Worm (Caenorhabditis elegans): ENCODE data around the gene K04E7.1.

The K04E7.1 gene

DNA sequence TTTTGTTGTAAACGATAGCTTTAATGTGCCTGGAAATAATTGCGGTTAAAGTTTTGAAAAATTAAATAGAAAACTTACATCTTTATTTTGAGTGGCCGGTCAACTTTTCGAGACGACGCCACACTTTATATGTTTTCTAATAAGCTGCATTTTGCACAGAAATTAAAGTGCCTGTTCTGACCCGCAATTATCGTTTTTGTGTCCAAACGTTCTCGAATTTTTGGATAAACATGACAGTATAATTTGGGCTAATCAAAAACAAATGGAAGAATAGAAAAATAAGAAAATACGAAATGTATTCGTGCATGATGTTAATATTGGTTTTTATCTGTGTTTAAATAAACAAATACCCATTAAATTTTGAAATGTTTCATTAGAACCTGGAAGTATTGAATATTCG is 41.1 kb upstream of the K04E7.1 start, which contains the start of gene K10C2.12:
K10C2.12 (minus strand) TSS at position 101 of the 400 bp plus-strand sequence.
- TF ChIP-seq unc-86 (tag; optimal IDR thresholded peaks at IDR 0.05) (no peak), irx-1 (tag; optimal IDR thresholded peaks at IDR 0.05) (no peak), nhr-12 (tag; optimal IDR thresholded peaks at IDR 0.05) (no peak), hlh-17 (GFP tag; optimal IDR thresholded peaks at IDR 0.05; ENCODE audit: borderline replicate concordance) (no peak), C16A3.4 (tag; optimal IDR thresholded peaks at IDR 0.05) (no peak), tlp-1 (tag; optimal IDR thresholded peaks at IDR 0.05) (no peak), snpc-4 (tag; optimal IDR thresholded peaks at IDR 0.05) (no peak), nhr-77 (tag; optimal IDR thresholded peaks at IDR 0.05) (no peak), ces-1 (GFP tag; optimal IDR thresholded peaks at IDR 0.05) (no peak)

DNA sequence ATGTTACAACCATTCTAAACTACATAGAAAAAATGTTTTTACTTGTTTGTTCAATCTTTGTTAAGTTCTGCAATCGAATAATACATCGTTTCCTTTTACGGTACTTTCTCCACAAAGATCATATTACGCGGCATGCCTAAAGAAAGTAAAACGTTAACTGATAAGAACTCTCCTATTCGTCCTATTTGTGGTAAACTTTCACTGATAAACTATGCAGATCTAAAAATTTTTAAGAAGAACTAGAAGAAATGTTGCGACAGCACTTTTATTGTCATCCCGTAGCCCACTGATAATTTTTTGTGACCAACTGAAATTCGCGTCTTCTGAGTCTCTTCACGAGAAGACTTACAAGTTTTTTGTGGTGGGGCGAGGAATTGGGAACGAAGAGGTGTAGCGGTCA is 34.7 kb upstream of the K04E7.1 start:
- TF ChIP-seq lin-14 (GFP tag; optimal IDR thresholded peaks at IDR 0.05) (peak; percentile 5), C16A3.4 (tag; optimal IDR thresholded peaks at IDR 0.05) (no peak), lsy-2 (tag; optimal IDR thresholded peaks at IDR 0.05) (peak in 1 of 2 experiments; percentile 22), unc-98 (GFP tag; IDR thresholded peaks at IDR 0.05) (no peak), elt-2 (tag; optimal IDR thresholded peaks at IDR 0.05) (peak; percentile 91), pqm-1 (tag; optimal IDR thresholded peaks at IDR 0.05) (peak; percentile 22), nhr-19 (GFP tag; conservative IDR thresholded peaks at IDR 0.05) (no peak), nhr-90 (tag; optimal IDR thresholded peaks at IDR 0.05; ENCODE audit: poor library complexity) (peak; percentile 1)

DNA sequence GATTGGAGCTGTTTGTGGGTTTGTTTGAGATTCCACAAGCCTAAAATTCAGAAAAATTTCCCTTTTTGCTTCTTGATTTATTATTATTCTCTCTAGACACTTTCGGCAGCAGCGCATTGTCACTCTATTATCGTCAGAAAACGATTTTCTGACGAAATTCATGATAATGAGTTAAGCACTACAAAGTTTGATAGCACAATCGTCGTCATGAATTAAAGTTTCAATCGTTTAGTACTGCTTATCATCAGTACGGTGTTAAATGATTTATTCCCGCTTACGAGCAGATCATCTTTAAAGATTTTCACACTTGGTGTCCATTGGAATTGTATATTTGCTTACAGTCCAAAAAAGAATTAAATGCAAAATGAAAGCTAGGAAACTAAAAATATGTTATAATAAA is 32.3 kb upstream of the K04E7.1 start:
- no peak for TF ChIP-seq ets-5 (GFP tag; IDR thresholded peaks at IDR 0.05)
- TF ChIP-seq elt-2 (tag; optimal IDR thresholded peaks at IDR 0.05): peak; percentile 88
- TF ChIP-seq zag-1 (tag; optimal IDR thresholded peaks at IDR 0.05): no peak
- TF ChIP-seq ceh-8 (GFP tag; optimal IDR thresholded peaks at IDR 0.05): no peak

DNA sequence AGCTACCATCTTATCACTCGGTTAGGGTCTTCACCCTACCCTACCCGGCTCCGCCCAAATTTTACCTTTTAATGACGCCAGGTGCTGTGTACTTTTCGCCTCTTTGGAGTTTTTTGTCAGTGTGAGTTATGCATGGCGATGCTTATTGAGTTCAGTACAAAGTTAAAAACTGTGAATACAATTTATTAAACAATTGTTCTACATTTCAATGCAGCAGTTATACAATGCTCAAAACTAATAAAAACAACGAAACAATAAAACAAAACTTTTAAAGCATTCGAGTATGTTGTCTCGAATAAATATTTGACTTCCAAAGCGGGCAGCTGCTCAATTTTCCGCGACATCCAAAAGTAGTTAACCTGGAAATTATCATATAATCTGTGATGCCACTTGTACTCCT is 31.3 kb upstream of the K04E7.1 start, which contains the start of gene ctsa-2:
ctsa-2 (minus strand) TSS at position 101 of the 400 bp plus-strand sequence.
- no peak for TF ChIP-seq efl-1 (optimal IDR thresholded peaks at IDR 0.05)
- peak in 1 of 2 experiments; percentile 38 for TF ChIP-seq efl-1 (GFP tag; optimal IDR thresholded peaks at IDR 0.05 in 1 of 2)
- no peak for TF ChIP-seq C16A3.4 (tag; optimal IDR thresholded peaks at IDR 0.05)

DNA sequence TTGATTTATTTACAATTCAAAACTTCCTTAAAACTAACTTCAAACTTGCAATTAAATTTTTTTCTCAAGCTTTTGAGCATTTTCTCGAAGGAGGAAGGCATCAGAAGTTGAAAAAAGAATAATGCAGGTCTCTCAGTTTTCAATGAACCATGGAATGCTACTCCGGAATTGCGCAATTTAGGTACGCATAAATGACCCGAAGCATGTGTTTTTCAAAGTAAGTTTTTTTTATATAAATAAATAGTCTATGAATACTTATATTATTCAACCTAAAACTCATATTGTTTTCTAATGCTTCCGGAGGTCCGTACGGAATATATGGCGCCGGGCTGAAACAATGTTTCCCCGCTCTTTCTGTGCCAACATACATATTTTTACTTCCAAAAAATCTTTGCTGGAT is 28.1 kb upstream of the K04E7.1 start, which contains the start of gene K10C2.2:
K10C2.2 (minus strand) TSS at position 101 of the 400 bp plus-strand sequence.
- TF ChIP-seq nhr-11 (tag; optimal IDR thresholded peaks at IDR 0.05): no peak
- TF ChIP-seq snpc-4 (tag; optimal IDR thresholded peaks at IDR 0.05): no peak
- no peak for TF ChIP-seq ceh-63 (GFP tag; optimal IDR thresholded peaks at IDR 0.05)
- TF ChIP-seq sup-37 (GFP tag; optimal IDR thresholded peaks at IDR 0.05): no peak
- no peak for TF ChIP-seq sptf-1 (tag; optimal IDR thresholded peaks at IDR 0.05)
- no peak for TF ChIP-seq tlp-1 (tag; optimal IDR thresholded peaks at IDR 0.05)
- no peak for TF ChIP-seq efl-1 (optimal IDR thresholded peaks at IDR 0.05)
- TF ChIP-seq efl-1 (GFP tag; optimal IDR thresholded peaks at IDR 0.05 in 1 of 2): no peak
- TF ChIP-seq lsy-2 (tag; optimal IDR thresholded peaks at IDR 0.05): no peak
- no peak for TF ChIP-seq unc-30 (tag; optimal IDR thresholded peaks at IDR 0.05)
- TF ChIP-seq mab-9 (GFP tag; IDR thresholded peaks at IDR 0.05): no peak
- no peak for TF ChIP-seq C04F5.9 (tag; optimal IDR thresholded peaks at IDR 0.05)
- TF ChIP-seq ces-1 (GFP tag; optimal IDR thresholded peaks at IDR 0.05): no peak
- TF ChIP-seq pag-3 (tag; optimal IDR thresholded peaks at IDR 0.05; ENCODE audit: borderline replicate concordance, insufficient read depth): no peak
- TF ChIP-seq nhr-28 (tag; optimal IDR thresholded peaks at IDR 0.05): no peak
- TF ChIP-seq zip-4 (GFP tag; optimal IDR thresholded peaks at IDR 0.05): no peak
- TF ChIP-seq irx-1 (tag; optimal IDR thresholded peaks at IDR 0.05): no peak

DNA sequence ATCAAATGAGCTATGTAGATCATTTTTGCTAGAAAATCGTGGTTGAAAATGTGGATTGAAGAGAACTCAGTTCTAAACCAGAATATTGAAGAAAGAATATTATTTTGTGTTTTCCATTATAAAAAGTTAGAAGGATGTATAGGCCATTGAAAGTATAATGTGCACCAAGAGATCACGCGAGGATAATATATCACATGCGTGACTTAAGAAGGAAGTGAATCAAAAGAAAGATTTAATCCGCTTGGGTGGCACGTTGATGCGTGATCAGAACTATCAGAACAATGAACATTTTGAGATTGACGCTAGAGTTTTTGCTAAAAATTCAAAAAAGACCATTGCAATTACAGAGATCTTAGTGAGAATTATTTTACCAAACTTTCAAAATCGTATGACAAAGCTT is 26.0 kb upstream of the K04E7.1 start:
- TF ChIP-seq sup-37 (GFP tag; optimal IDR thresholded peaks at IDR 0.05): no peak
- no peak for TF ChIP-seq ceh-90 (tag; optimal IDR thresholded peaks at IDR 0.05)
- no peak for TF ChIP-seq hlh-17 (GFP tag; optimal IDR thresholded peaks at IDR 0.05; ENCODE audit: borderline replicate concordance)
- TF ChIP-seq fkh-8 (tag; optimal IDR thresholded peaks at IDR 0.05): peak; percentile 66
- no peak for TF ChIP-seq unc-98 (GFP tag; IDR thresholded peaks at IDR 0.05)
- TF ChIP-seq hlh-4 (tag; optimal IDR thresholded peaks at IDR 0.05): no peak
- TF ChIP-seq nhr-77 (tag; optimal IDR thresholded peaks at IDR 0.05): no peak
- peak; percentile 77 for TF ChIP-seq dsc-1 (tag; optimal IDR thresholded peaks at IDR 0.05)
- TF ChIP-seq unc-130 (tag; optimal IDR thresholded peaks at IDR 0.05): no peak
- TF ChIP-seq nhr-85 (tag): no peak
- TF ChIP-seq nhr-12 (tag; optimal IDR thresholded peaks at IDR 0.05): no peak
- no peak for TF ChIP-seq snpc-4 (tag; optimal IDR thresholded peaks at IDR 0.05)
- no peak for TF ChIP-seq sptf-1 (tag; optimal IDR thresholded peaks at IDR 0.05)
- no peak for TF ChIP-seq nhr-84 (tag; optimal IDR thresholded peaks at IDR 0.05)
- no peak for TF ChIP-seq nhr-20 (tag; optimal IDR thresholded peaks at IDR 0.05)
- TF ChIP-seq lin-39 (tag; optimal IDR thresholded peaks at IDR 0.05): no peak
- no peak for TF ChIP-seq nhr-237 (tag; optimal IDR thresholded peaks at IDR 0.05)
- no peak for TF ChIP-seq tbx-2 (tag; optimal IDR thresholded peaks at IDR 0.05)
- TF ChIP-seq alr-1 (tag; optimal IDR thresholded peaks at IDR 0.05; ENCODE audit: borderline replicate concordance): no peak

All from whole organism, L1 larva.